Fruit fly (Drosophila melanogaster) whole organism, wandering third instar larva: ENCODE data around the gene CG13031.

Experiments
- Myc ChIP-seq: fragments of >200 bp; optimal IDR thresholded peaks from 2 replicates; lab custom pipeline; 2017
- Rel ChIP-seq, 2 experiments: fragments of 200-800 bp; sonication (Bioruptor generic) in 1 of 2; optimal IDR thresholded peaks; 2 replicates in 1 of 2; 3 replicates in 1 of 2; lab custom pipeline; 2016 to 2019; ENCODE audit warnings: mild to moderate bottlenecking in 2 of 2, missing biosample characterization in 2 of 2, missing genetic modification characterization in 2 of 2, moderate library complexity in 1 of 2
- ey ChIP-seq: fragments of 200-800 bp; sonication (Bioruptor generic); optimal IDR thresholded peaks from 2 replicates; lab custom pipeline; 2016; ENCODE audit warnings: missing biosample characterization, missing genetic modification characterization
- psq ChIP-seq: fragments of 200-800 bp; sonication (Bioruptor generic); optimal IDR thresholded peaks from 3 replicates; lab custom pipeline; 2017; ENCODE audit warnings: missing biosample characterization, mild to moderate bottlenecking, missing genetic modification characterization, moderate library complexity

dm6 chr3L:16752402-16753096 lies 27.9 kb downstream of the CG13031 start:
- no peak for TF ChIP-seq ey (GFP tag; lab: Kevin White, UChicago)
- no peak for TF ChIP-seq psq (GFP tag; lab: Kevin White, UChicago)
- TF ChIP-seq Myc (lab: Kevin White, UChicago), result no peak
- no peak for TF ChIP-seq Rel (GFP tag; optimal IDR thresholded peaks at IDR 0.05; lab: Kevin White, UChicago)
- no peak for TF ChIP-seq Rel (tag; optimal IDR thresholded peaks at IDR 0.05; lab: Kevin White, UChicago)
